Worm (Caenorhabditis elegans) whole organism, L2 larva: ENCODE measurements around the gene sahd-1.

Experiments
- C34F6.9 ChIP-seq: fragments of 150-350 bp; optimal IDR thresholded peaks from 2 replicates; lab custom pipeline; 2014; ENCODE audit warnings: missing biosample characterization, missing genetic modification characterization
- R02D3.7 ChIP-seq: fragments of 150-350 bp; optimal IDR thresholded peaks from 2 replicates; lab custom pipeline; 2014; ENCODE audit warnings: missing biosample characterization, missing genetic modification characterization
- Y55F3AM.14 ChIP-seq: fragments of 200-800 bp; sonication (Bioruptor generic); optimal IDR thresholded peaks from 2 replicates; lab custom pipeline; 2018; ENCODE audit warnings: mild to moderate bottlenecking, missing genetic modification characterization, missing compliant biosample characterization
- aly-2 ChIP-seq: fragments of 150-350 bp; optimal IDR thresholded peaks from 2 replicates; lab custom pipeline; 2014; ENCODE audit warnings: missing biosample characterization, missing genetic modification characterization
- ama-1 ChIP-seq: fragments of 150-350 bp; optimal IDR thresholded peaks from 2 replicates; lab custom pipeline; 2018; ENCODE audit warnings: inconsistent platforms
- blmp-1 ChIP-seq: sonication (generic microtip); optimal IDR thresholded peaks from 2 replicates; lab custom pipeline; 2017; ENCODE audit warnings: missing genetic modification characterization, mild to moderate bottlenecking, missing compliant biosample characterization, antibody characterized with exemption, moderate library complexity; ENCODE audit not compliant: insufficient read depth
- ceh-82 ChIP-seq: fragments of 150-350 bp; optimal IDR thresholded peaks from 2 replicates; lab custom pipeline; 2014; ENCODE audit warnings: missing biosample characterization, missing genetic modification characterization
- crh-2 ChIP-seq: sonication (generic microtip); optimal IDR thresholded peaks from 2 replicates; lab custom pipeline; 2017; ENCODE audit warnings: missing biosample characterization, missing genetic modification characterization
- dmd-4 ChIP-seq: sonication (generic microtip); optimal IDR thresholded peaks from 2 replicates; lab custom pipeline; 2017; ENCODE audit warnings: missing biosample characterization, missing genetic modification characterization
- elt-1 ChIP-seq: fragments of 150-350 bp; optimal IDR thresholded peaks from 2 replicates; lab custom pipeline; 2014; ENCODE audit warnings: missing biosample characterization, missing genetic modification characterization
- elt-3 ChIP-seq: sonication (generic microtip); optimal IDR thresholded peaks from 2 replicates; lab custom pipeline; 2017; ENCODE audit warnings: missing biosample characterization, missing genetic modification characterization
- fos-1 ChIP-seq: fragments of 150-350 bp; optimal IDR thresholded peaks from 2 replicates; lab custom pipeline; 2014; ENCODE audit warnings: missing biosample characterization, missing genetic modification characterization
- gmeb-1 ChIP-seq: fragments of 150-350 bp; optimal IDR thresholded peaks from 2 replicates; lab custom pipeline; 2014; ENCODE audit warnings: missing biosample characterization, missing genetic modification characterization
- lin-11 ChIP-seq: fragments of 150-350 bp; sonication (generic microtip); optimal IDR thresholded peaks from 2 replicates; lab custom pipeline; 2014; ENCODE audit warnings: missing biosample characterization, missing genetic modification characterization, inconsistent platforms, mixed read lengths
- lin-13 ChIP-seq: fragments of 150-350 bp; optimal IDR thresholded peaks from 2 replicates; lab custom pipeline; 2014; ENCODE audit warnings: missing biosample characterization, missing genetic modification reagents, missing genetic modification characterization
- lsy-2 ChIP-seq, 2 experiments: fragments of 150-350 bp in 1 of 2; sonication (generic microtip) in 1 of 2; optimal IDR thresholded peaks; 2 replicates each; lab custom pipeline; 2014 to 2017; ENCODE audit warnings: missing biosample characterization in 2 of 2, missing genetic modification characterization in 2 of 2
- mbf-1 ChIP-seq: sonication (generic microtip); optimal IDR thresholded peaks from 2 replicates; lab custom pipeline; 2017; ENCODE audit warnings: missing biosample characterization, missing genetic modification characterization
- mdl-1 ChIP-seq, 2 experiments: fragments of 150-350 bp in 1 of 2; sonication (generic microtip) in 1 of 2; optimal IDR thresholded peaks; 2 replicates each; lab custom pipeline; 2017; ENCODE audit warnings: missing biosample characterization in 2 of 2, missing genetic modification characterization in 2 of 2
- nhr-11 ChIP-seq: fragments of 150-350 bp; optimal IDR thresholded peaks from 2 replicates; lab custom pipeline; 2014; ENCODE audit warnings: missing biosample characterization, missing genetic modification characterization
- nhr-12 ChIP-seq: fragments of 150-350 bp; optimal IDR thresholded peaks from 2 replicates; lab custom pipeline; 2014; ENCODE audit warnings: missing biosample characterization, missing genetic modification characterization
- nhr-129 ChIP-seq: fragments of 150-350 bp; optimal IDR thresholded peaks from 2 replicates; lab custom pipeline; 2014; ENCODE audit warnings: missing biosample characterization, missing genetic modification characterization
- nhr-23 ChIP-seq: fragments of 150-350 bp; optimal IDR thresholded peaks from 2 replicates; lab custom pipeline; 2014; ENCODE audit warnings: missing biosample characterization, missing genetic modification reagents, missing genetic modification characterization
- nhr-25 ChIP-seq: fragments of 150-350 bp; sonication (generic microtip); optimal IDR thresholded peaks from 3 replicates; lab custom pipeline; 2014; ENCODE audit warnings: missing biosample characterization, missing genetic modification characterization
- nhr-77 ChIP-seq: fragments of 150-350 bp; optimal IDR thresholded peaks from 2 replicates; lab custom pipeline; 2014; ENCODE audit warnings: missing biosample characterization, missing genetic modification characterization
- peb-1 ChIP-seq: fragments of 150-350 bp; optimal IDR thresholded peaks from 2 replicates; lab custom pipeline; 2014; ENCODE audit warnings: missing biosample characterization, missing genetic modification characterization
- sem-4 ChIP-seq: fragments of 150-350 bp; optimal IDR thresholded peaks from 2 replicates; lab custom pipeline; 2014; ENCODE audit warnings: missing biosample characterization, missing genetic modification reagents, missing genetic modification characterization
- skn-1 ChIP-seq: sonication (generic microtip); optimal IDR thresholded peaks from 2 replicates; lab custom pipeline; 2017; ENCODE audit warnings: missing biosample characterization, missing genetic modification characterization
- sma-9 ChIP-seq, 2 experiments: fragments of 150-350 bp in 1 of 2; sonication (generic microtip) in 1 of 2; optimal IDR thresholded peaks; 2 replicates each; lab custom pipeline; 2014 to 2016; ENCODE audit warnings: missing genetic modification characterization in 2 of 2, mild to moderate bottlenecking in 1 of 2, missing biosample characterization in 1 of 2, missing compliant biosample characterization in 1 of 2, missing genetic modification reagents in 1 of 2, moderate library complexity in 1 of 2
- unc-39 ChIP-seq: fragments of 150-350 bp; optimal IDR thresholded peaks from 2 replicates; lab custom pipeline; 2014; ENCODE audit warnings: missing biosample characterization, missing genetic modification characterization
- unc-62 ChIP-seq: fragments of 150-350 bp; optimal IDR thresholded peaks from 2 replicates; lab custom pipeline; 2014; ENCODE audit warnings: missing biosample characterization, missing genetic modification reagents, missing genetic modification characterization
- zag-1 ChIP-seq: fragments of 150-350 bp; optimal IDR thresholded peaks from 2 replicates; lab custom pipeline; 2014; ENCODE audit warnings: missing biosample characterization, missing genetic modification characterization
- ztf-11 ChIP-seq: sonication (generic microtip); optimal IDR thresholded peaks from 2 replicates; lab custom pipeline; 2017; ENCODE audit warnings: missing biosample characterization, missing genetic modification characterization
- ztf-4 ChIP-seq: fragments of 150-350 bp; optimal IDR thresholded peaks from 2 replicates; lab custom pipeline; 2014; ENCODE audit warnings: missing biosample characterization, missing genetic modification characterization

The sahd-1 gene

DNA sequence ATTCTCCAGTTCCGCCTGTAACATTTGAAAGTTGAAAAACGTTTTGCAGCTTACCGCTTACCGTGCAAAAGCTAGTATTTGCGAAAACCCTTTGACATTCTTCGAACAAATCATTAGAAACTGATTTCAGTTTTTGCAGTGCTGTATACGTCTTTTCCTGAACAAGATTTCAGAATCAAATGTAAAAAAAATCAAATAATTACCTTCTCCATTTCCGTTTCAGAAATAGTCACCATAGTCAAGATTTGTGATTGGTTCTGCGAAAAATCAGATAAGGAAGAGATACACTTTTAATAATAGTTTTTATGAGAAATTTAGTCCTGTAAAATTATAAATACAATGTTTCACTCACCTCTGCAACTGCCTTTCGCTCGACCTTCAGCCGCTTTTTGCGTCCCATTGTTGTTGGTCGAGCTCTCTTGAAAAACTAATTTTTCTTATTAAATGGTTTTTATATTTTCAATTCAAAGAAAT is 17.1 kb upstream of the sahd-1 start, which contains the start of gene C17C3.9:
Gene C17C3.9 (minus strand): TSS at position 424 of the 474 bp plus-strand sequence.
- TF ChIP-seq R02D3.7 (no peak), gmeb-1 (no peak), mdl-1 (tag; optimal IDR thresholded peaks at IDR 0.05; lab: Kevin White, UChicago) (no peak), lin-13 (GFP tag; lab: Kevin White, UChicago) (no peak), nhr-25 (tag; lab: Kevin White, UChicago) (no peak), C34F6.9 (tag; lab: Kevin White, UChicago) (no peak), nhr-11 (no peak), ztf-11 (tag; lab: Kevin White, UChicago) (no peak), fos-1 (tag; lab: Kevin White, UChicago) (no peak), lin-11 (tag; lab: Kevin White, UChicago) (no peak)

DNA sequence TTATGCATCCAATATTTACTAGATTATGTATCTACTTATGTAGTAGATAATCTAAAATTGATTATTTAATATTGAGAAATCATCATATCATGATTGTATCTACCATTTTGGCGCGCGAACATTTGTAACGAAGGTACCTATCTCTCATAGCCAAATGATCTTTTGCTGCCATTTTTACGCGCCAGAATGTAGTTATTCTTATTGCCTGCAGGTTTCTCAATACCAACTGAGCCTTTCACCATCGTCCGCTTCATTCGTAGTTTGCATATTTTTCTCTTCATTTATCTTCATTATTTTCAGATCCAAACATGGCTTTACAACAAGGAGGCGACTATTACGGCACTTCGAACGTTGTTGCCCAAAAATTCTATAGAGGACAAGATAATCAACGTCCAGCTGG is 13.1 kb upstream of the sahd-1 start, which contains the start of gene ZK177.1:
Gene ZK177.1 (plus strand): TSS at position 301 of the 400 bp plus-strand sequence.
- TF ChIP-seq elt-1 (tag; lab: Kevin White, UChicago) (no peak), sem-4 (no peak), aly-2 (no peak), ama-1 (lab: Kevin White, UChicago) (no peak), lin-11 (tag; lab: Kevin White, UChicago) (no peak), Y55F3AM.14 (GFP tag; lab: Kevin White, UChicago) (no peak), gmeb-1 (no peak), unc-62 (no peak), mdl-1 (tag; optimal IDR thresholded peaks at IDR 0.05; lab: Kevin White, UChicago) (no peak), ceh-82 (tag; lab: Kevin White, UChicago) (no peak)

DNA sequence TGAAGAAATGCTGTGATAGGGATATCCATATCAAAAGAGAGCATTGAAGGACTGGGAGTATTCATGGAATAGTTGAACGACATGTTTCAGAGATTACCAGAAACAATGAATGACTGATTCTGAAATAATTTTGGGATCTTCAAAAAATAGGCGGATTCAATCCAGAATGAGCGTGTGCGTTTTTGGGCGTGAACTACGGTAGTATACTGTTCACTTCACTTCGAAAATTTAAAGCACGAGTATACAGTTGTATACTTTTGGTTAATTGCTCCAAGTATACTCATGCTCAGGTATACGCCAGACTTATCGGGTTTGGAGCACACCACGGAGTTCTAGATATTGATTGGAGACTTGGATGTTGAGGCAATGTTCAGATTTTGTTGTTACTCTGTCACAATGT is 10.6 kb upstream of the sahd-1 start, which contains the start of gene tbx-35:
Gene tbx-35 (minus strand): TSS at position 101 of the 400 bp plus-strand sequence.
- no peak for TF ChIP-seq ztf-11 (tag; lab: Kevin White, UChicago)
- TF ChIP-seq nhr-77 (tag; lab: Kevin White, UChicago) = no peak
- no peak for TF ChIP-seq ztf-4 (tag; lab: Kevin White, UChicago)
- TF ChIP-seq zag-1 (tag; lab: Kevin White, UChicago) = no peak
- no peak for TF ChIP-seq nhr-23

DNA sequence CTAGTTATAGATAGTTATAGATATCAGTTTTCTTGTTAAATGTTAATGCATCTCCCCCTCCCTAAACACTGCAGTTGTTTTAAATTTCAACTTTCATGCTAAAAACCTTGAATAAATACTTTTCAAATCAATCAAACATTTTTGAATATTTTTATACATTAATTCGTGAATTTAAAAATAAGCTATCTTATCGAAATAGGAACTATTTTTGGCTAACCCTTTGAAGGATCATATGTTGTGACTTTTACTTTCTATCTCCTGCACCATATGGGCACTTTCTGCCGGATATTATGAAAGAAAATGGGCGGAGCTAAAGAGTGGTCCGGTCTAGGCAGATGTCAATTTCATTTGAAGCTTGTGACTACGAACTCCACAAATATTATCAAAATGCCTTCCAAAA is 7.9 kb upstream of the sahd-1 start, which contains the start of gene ZK177.11:
Gene ZK177.11 (plus strand): TSS at position 301 of the 400 bp plus-strand sequence.
- TF ChIP-seq nhr-11 (no peak), nhr-129 (tag; lab: Kevin White, UChicago) (no peak), ztf-4 (tag; lab: Kevin White, UChicago) (no peak)

DNA sequence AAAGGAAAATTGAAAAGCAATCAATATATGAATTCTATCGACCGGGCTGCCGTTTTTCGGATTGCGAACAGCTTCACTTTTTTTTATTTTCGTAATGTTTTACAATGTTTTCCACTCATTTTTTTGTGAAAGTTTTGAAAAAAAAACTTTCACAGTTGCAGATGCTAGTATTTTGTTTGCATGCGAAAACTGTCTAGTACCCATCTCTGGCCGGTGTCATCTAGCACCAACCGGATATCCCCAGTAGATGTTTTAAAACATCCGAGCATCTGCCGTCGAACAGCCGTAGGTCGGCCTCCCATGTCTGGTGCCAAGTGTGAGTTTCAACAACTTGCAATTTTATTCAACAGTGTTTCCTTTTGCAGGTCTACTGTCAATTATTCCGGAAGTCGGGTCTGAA is 6.7 kb upstream of the sahd-1 start, which contains the start of gene ZK177.12:
Gene ZK177.12 (plus strand): TSS at position 301 of the 400 bp plus-strand sequence.
- TF ChIP-seq sma-9 (GFP tag; optimal IDR thresholded peaks at IDR 0.05; lab: Kevin White, UChicago) = no peak
- no peak for TF ChIP-seq sma-9 (tag; optimal IDR thresholded peaks at IDR 0.05; lab: Kevin White, UChicago)
- TF ChIP-seq unc-39 (tag; lab: Kevin White, UChicago) = no peak
- TF ChIP-seq Y55F3AM.14 (GFP tag; lab: Kevin White, UChicago) = no peak
- TF ChIP-seq ztf-4 (tag; lab: Kevin White, UChicago) = no peak
- TF ChIP-seq dmd-4 (tag; lab: Kevin White, UChicago) = no peak
- TF ChIP-seq mbf-1 (tag; lab: Kevin White, UChicago) = no peak
- TF ChIP-seq lsy-2 (tag; optimal IDR thresholded peaks at IDR 0.05; lab: Kevin White, UChicago) = no peak
- TF ChIP-seq mdl-1 (tag; optimal IDR thresholded peaks at IDR 0.05; lab: Kevin White, UChicago) = no peak
- TF ChIP-seq blmp-1 (tag; lab: Kevin White, UChicago) = no peak
- TF ChIP-seq peb-1 (tag; lab: Kevin White, UChicago) = no peak

DNA sequence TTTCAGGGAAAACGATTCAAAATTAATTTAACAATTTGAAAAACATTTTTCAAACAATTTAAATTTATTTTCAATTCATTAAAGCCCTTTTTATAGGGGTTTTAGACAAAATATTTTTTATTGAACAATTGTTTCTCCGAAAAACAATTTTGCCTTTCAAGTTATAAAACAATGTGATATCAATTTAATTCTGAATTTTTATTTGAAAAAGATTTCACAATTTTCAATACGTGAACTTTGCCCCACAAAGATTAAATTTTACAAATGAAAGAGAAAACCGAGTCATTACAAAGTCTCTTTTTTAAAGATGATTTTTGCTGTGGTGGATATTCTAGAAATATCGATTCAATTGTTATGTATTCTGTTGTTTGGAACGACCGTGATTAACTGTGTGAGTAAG is 4.2 kb upstream of the sahd-1 start, which contains the start of gene ZK177.2:
Gene ZK177.2 (plus strand): TSS at position 301 of the 400 bp plus-strand sequence.
- TF ChIP-seq C34F6.9 (tag; lab: Kevin White, UChicago) (no peak), crh-2 (tag; lab: Kevin White, UChicago) (no peak), ztf-11 (tag; lab: Kevin White, UChicago) (no peak), fos-1 (tag; lab: Kevin White, UChicago) (no peak), skn-1 (tag; lab: Kevin White, UChicago) (no peak), nhr-77 (tag; lab: Kevin White, UChicago) (no peak), nhr-12 (tag; lab: Kevin White, UChicago) (no peak), mbf-1 (tag; lab: Kevin White, UChicago) (no peak), elt-3 (tag; lab: Kevin White, UChicago) (no peak)
